Worm (Caenorhabditis elegans) whole organism, L4 larva: ENCODE data around the gene dpff-1.
A peak's percentile ranks its signal among the peaks of the same experiment; 100 is the strongest.

Source experiments
- T20F7.1 ChIP-seq: fragments of 200-800 bp; sonication (Bioruptor generic); optimal IDR thresholded peaks from 2 replicates; lab custom pipeline; 2018; ENCODE audit warnings: mild to moderate bottlenecking, missing genetic modification characterization, missing compliant biosample characterization
- T26A8.4 ChIP-seq: fragments of 200-800 bp; sonication (Bioruptor generic); IDR thresholded peaks from 2 replicates; pipeline ENCODE4 v1.3.6; 2022; ENCODE audit warnings: missing genetic modification characterization, missing compliant biosample characterization
- Y48G9A.11 ChIP-seq: fragments of 200-800 bp; sonication (Bioruptor generic); IDR thresholded peaks from 2 replicates; pipeline ENCODE4 v1.3.6; 2022; ENCODE audit warnings: missing genetic modification reagents, missing genetic modification characterization, missing compliant biosample characterization
- Y5F2A.4 ChIP-seq: fragments of 200-800 bp; sonication (Bioruptor generic); optimal IDR thresholded peaks from 2 replicates; lab custom pipeline; 2018; ENCODE audit warnings: mild to moderate bottlenecking, missing genetic modification characterization, missing compliant biosample characterization
- aha-1 ChIP-seq: fragments of 150-350 bp; peaks from one replicate; lab custom pipeline; 2014; ENCODE audit warnings: missing biosample characterization, missing genetic modification characterization
- arid-1 ChIP-seq: fragments of 200-800 bp; sonication (Bioruptor generic); conservative IDR thresholded peaks from 2 replicates; pipeline ENCODE4 v1.3.6; 2022; ENCODE audit warnings: missing genetic modification reagents, missing genetic modification characterization, missing compliant biosample characterization
- attf-4 ChIP-seq: sonication (generic microtip); optimal IDR thresholded peaks from 3 replicates; lab custom pipeline; 2017; ENCODE audit warnings: missing biosample characterization, missing genetic modification characterization
- ceh-20 ChIP-seq: fragments of 200-800 bp; sonication (Bioruptor generic); IDR thresholded peaks from 2 replicates; pipeline ENCODE4 v1.3.6; 2022; ENCODE audit warnings: missing genetic modification reagents, missing genetic modification characterization, missing compliant biosample characterization
- ceh-28 ChIP-seq: fragments of 150-350 bp; optimal IDR thresholded peaks from 2 replicates; lab custom pipeline; 2014; ENCODE audit warnings: missing biosample characterization, missing genetic modification reagents, missing genetic modification characterization
- ceh-44 ChIP-seq: fragments of 200-800 bp; sonication (Bioruptor generic); IDR thresholded peaks from 2 replicates; pipeline ENCODE4 v1.3.6; 2022; ENCODE audit warnings: missing genetic modification reagents, missing genetic modification characterization, missing compliant biosample characterization
- ceh-82 ChIP-seq: sonication (generic microtip); optimal IDR thresholded peaks from 2 replicates; lab custom pipeline; 2017; ENCODE audit warnings: missing biosample characterization, missing genetic modification characterization
- ctbp-1 ChIP-seq: fragments of 200-800 bp; sonication (Bioruptor generic); IDR thresholded peaks from 2 replicates; pipeline ENCODE4 v1.3.6; 2022; ENCODE audit warnings: missing genetic modification reagents, missing genetic modification characterization, missing compliant biosample characterization
- daf-16 ChIP-seq, 3 experiments: sonication (generic microtip); optimal IDR thresholded peaks; 2 replicates each; lab custom pipeline; 2016 to 2017; ENCODE audit warnings: missing genetic modification characterization in 3 of 3, missing genetic modification reagents in 3 of 3, mild to moderate bottlenecking in 2 of 3, missing compliant biosample characterization in 2 of 3, missing biosample characterization in 1 of 3, moderate library complexity in 1 of 3
- daf-8 ChIP-seq: fragments of 200-800 bp; sonication (Bioruptor generic); IDR thresholded peaks from 2 replicates; pipeline ENCODE4 v1.3.6; 2022; ENCODE audit warnings: missing genetic modification characterization, missing compliant biosample characterization
- egl-43 ChIP-seq: fragments of 200-800 bp; sonication (Bioruptor generic); IDR thresholded peaks from 2 replicates; pipeline ENCODE4 v1.3.6; 2022; ENCODE audit warnings: missing genetic modification reagents, missing genetic modification characterization, missing compliant biosample characterization
- fos-1 ChIP-seq: fragments of 150-350 bp; optimal IDR thresholded peaks from 2 replicates; lab custom pipeline; 2014; ENCODE audit warnings: missing biosample characterization, missing genetic modification characterization
- hlh-30 ChIP-seq: sonication (generic microtip); optimal IDR thresholded peaks from 2 replicates; lab custom pipeline; 2017; ENCODE audit warnings: antibody characterized with exemption, mild to moderate bottlenecking, missing genetic modification characterization, missing compliant biosample characterization; ENCODE audit not compliant: insufficient read depth
- lim-7 ChIP-seq: fragments of 200-800 bp; sonication (Bioruptor generic); IDR thresholded peaks from 2 replicates; pipeline ENCODE4 v1.3.6; 2022; ENCODE audit warnings: missing genetic modification characterization, missing compliant biosample characterization
- lin-29 ChIP-seq: fragments of 200-800 bp; sonication (Bioruptor generic); IDR thresholded peaks from 2 replicates; pipeline ENCODE4 v1.3.6; 2022; ENCODE audit warnings: missing genetic modification reagents, missing genetic modification characterization, missing compliant biosample characterization
- lin-38 ChIP-seq: fragments of 200-800 bp; sonication (Bioruptor generic); IDR thresholded peaks from 2 replicates; pipeline ENCODE4 v1.3.6; 2022; ENCODE audit warnings: missing genetic modification reagents, missing genetic modification characterization, missing compliant biosample characterization
- madf-5 ChIP-seq, 2 experiments: fragments of 200-800 bp; sonication (Bioruptor generic); IDR thresholded peaks; 2 replicates each; pipeline ENCODE4 v1.3.6; 2022; ENCODE audit warnings: missing compliant biosample characterization in 2 of 2, missing genetic modification characterization in 2 of 2
- mdt-29 ChIP-seq: fragments of 200-800 bp; sonication (Bioruptor generic); IDR thresholded peaks from 2 replicates; pipeline ENCODE4 v1.3.6; 2022; ENCODE audit warnings: missing genetic modification reagents, missing genetic modification characterization, missing compliant biosample characterization
- mep-1 ChIP-seq: fragments of 150-350 bp; sonication (generic microtip); optimal IDR thresholded peaks from 3 replicates; lab custom pipeline; 2014; ENCODE audit warnings: missing biosample characterization, missing genetic modification characterization
- mes-2 ChIP-seq: sonication (generic microtip); optimal IDR thresholded peaks from 2 replicates; lab custom pipeline; 2016; ENCODE audit warnings: missing genotype, mild to moderate bottlenecking, missing genetic modification characterization, missing compliant biosample characterization; ENCODE audit not compliant: poor library complexity, severe bottlenecking
- mxl-3 ChIP-seq: fragments of 200-800 bp; sonication (Bioruptor generic); optimal IDR thresholded peaks from 2 replicates; lab custom pipeline; 2018; ENCODE audit warnings: mild to moderate bottlenecking, missing genetic modification characterization, missing compliant biosample characterization
- nhr-10 ChIP-seq: fragments of 150-350 bp; optimal IDR thresholded peaks from 2 replicates; lab custom pipeline; 2014; ENCODE audit warnings: missing biosample characterization, missing genetic modification characterization
- nhr-11 ChIP-seq: fragments of 150-350 bp; optimal IDR thresholded peaks from 2 replicates; lab custom pipeline; 2014; ENCODE audit warnings: missing biosample characterization, missing genetic modification characterization
- nhr-6 ChIP-seq: fragments of 150-350 bp; optimal IDR thresholded peaks from 2 replicates; lab custom pipeline; 2014; ENCODE audit warnings: missing biosample characterization, missing genetic modification characterization
- nhr-76 ChIP-seq: fragments of 150-350 bp; optimal IDR thresholded peaks from 2 replicates; lab custom pipeline; 2014; ENCODE audit warnings: missing biosample characterization, missing genetic modification characterization
- pha-4 ChIP-seq, 2 experiments: fragments of 150-350 bp in 1 of 2; fragments of 200-800 bp in 1 of 2; sonication (Bioruptor generic) in 1 of 2; IDR thresholded peaks in 1 of 2; optimal IDR thresholded peaks in 1 of 2; 2 replicates each; pipeline versions ENCODE4 v1.3.6 to Lab custom; 2014 to 2022; ENCODE audit warnings: missing genetic modification characterization in 2 of 2, missing genetic modification reagents in 2 of 2, missing biosample characterization in 1 of 2, missing compliant biosample characterization in 1 of 2
- pqm-1 ChIP-seq: sonication (generic microtip); optimal IDR thresholded peaks from 2 replicates; lab custom pipeline; 2017; ENCODE audit warnings: missing biosample characterization, missing genetic modification characterization
- saeg-2 ChIP-seq: fragments of 200-800 bp; sonication (Bioruptor generic); IDR thresholded peaks from 2 replicates; pipeline ENCODE4 v1.3.6; 2022; ENCODE audit warnings: missing genetic modification reagents, missing genetic modification characterization, missing compliant biosample characterization
- sdz-12 ChIP-seq: fragments of 200-800 bp; sonication (Bioruptor generic); optimal IDR thresholded peaks from 2 replicates; lab custom pipeline; 2018; ENCODE audit warnings: mild to moderate bottlenecking, missing genetic modification characterization, missing compliant biosample characterization
- skn-1 ChIP-seq: fragments of 150-350 bp; optimal IDR thresholded peaks from 2 replicates; lab custom pipeline; 2014; ENCODE audit warnings: missing biosample characterization, missing genetic modification characterization
- snpc-4 ChIP-seq: fragments of 150-350 bp; optimal IDR thresholded peaks from 2 replicates; lab custom pipeline; 2014; ENCODE audit warnings: missing biosample characterization, missing genetic modification characterization
- spr-1 ChIP-seq: sonication (generic microtip); optimal IDR thresholded peaks from 2 replicates; lab custom pipeline; 2016; ENCODE audit warnings: mild to moderate bottlenecking, missing genetic modification characterization, missing compliant biosample characterization
- unc-130 ChIP-seq: sonication (generic microtip); optimal IDR thresholded peaks from 2 replicates; lab custom pipeline; 2016; ENCODE audit warnings: missing genetic modification reagents, missing genetic modification characterization, missing compliant biosample characterization
- unc-39 ChIP-seq: sonication (generic microtip); optimal IDR thresholded peaks from 2 replicates; lab custom pipeline; 2017; ENCODE audit warnings: missing biosample characterization, missing genetic modification characterization
- unc-62 ChIP-seq, 3 experiments: fragments of 150-350 bp in 1 of 3; sonication (generic microtip); optimal IDR thresholded peaks in 2 of 3; peaks in 1 of 3; 1 replicate in 1 of 3; 2 replicates in 2 of 3; lab custom pipeline; 2014 to 2017; ENCODE audit warnings: missing biosample characterization in 3 of 3, missing genetic modification characterization in 3 of 3, missing genetic modification reagents in 3 of 3, missing genotype in 1 of 3
- zfp-2 ChIP-seq: sonication (generic microtip); optimal IDR thresholded peaks from 2 replicates; lab custom pipeline; 2016; ENCODE audit warnings: mild to moderate bottlenecking, missing genetic modification characterization, missing compliant biosample characterization
- zip-11 ChIP-seq: fragments of 200-800 bp; sonication (Bioruptor generic); IDR thresholded peaks from 2 replicates; pipeline ENCODE4 v1.3.6; 2022; ENCODE audit warnings: missing genetic modification characterization, missing compliant biosample characterization
- ztf-11 ChIP-seq: fragments of 150-350 bp; optimal IDR thresholded peaks from 2 replicates; lab custom pipeline; 2014; ENCODE audit warnings: missing biosample characterization, missing genetic modification characterization
- ztf-7 ChIP-seq: fragments of 150-350 bp; optimal IDR thresholded peaks from 2 replicates; lab custom pipeline; 2014; ENCODE audit warnings: missing biosample characterization, missing genetic modification characterization

dpff-1 gene

DNA sequence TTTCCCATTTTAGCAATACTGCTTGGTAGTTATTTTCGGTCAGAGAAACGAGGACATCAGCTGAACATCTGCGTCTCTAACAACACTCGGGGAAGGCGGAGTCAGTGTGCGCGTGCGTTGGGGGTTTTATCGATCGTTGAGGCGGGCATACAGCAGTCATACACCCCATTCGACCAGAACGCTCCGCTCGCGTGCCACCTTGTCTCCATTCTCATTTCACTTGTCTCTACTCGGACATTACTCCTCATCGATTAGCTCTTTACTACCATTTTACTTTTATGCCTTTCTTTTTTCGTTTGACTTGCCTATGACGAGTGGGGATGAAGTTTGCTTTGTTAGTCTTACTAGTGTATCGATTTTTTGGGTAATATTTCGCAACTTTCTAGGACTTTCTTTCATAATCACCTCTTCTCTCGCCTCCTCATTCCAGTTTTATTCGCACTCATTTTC, 34.4 kb upstream of the dpff-1 start (continued):
- TF ChIP-seq daf-8 (GFP tag; lab: Robert Waterston, UW) (no peak), skn-1 (tag; lab: Kevin White, UChicago) (no peak), nhr-76 (tag; lab: Kevin White, UChicago) (no peak), fos-1 (tag; lab: Kevin White, UChicago) (no peak), unc-130 (GFP tag; lab: Kevin White, UChicago) (no peak)

DNA sequence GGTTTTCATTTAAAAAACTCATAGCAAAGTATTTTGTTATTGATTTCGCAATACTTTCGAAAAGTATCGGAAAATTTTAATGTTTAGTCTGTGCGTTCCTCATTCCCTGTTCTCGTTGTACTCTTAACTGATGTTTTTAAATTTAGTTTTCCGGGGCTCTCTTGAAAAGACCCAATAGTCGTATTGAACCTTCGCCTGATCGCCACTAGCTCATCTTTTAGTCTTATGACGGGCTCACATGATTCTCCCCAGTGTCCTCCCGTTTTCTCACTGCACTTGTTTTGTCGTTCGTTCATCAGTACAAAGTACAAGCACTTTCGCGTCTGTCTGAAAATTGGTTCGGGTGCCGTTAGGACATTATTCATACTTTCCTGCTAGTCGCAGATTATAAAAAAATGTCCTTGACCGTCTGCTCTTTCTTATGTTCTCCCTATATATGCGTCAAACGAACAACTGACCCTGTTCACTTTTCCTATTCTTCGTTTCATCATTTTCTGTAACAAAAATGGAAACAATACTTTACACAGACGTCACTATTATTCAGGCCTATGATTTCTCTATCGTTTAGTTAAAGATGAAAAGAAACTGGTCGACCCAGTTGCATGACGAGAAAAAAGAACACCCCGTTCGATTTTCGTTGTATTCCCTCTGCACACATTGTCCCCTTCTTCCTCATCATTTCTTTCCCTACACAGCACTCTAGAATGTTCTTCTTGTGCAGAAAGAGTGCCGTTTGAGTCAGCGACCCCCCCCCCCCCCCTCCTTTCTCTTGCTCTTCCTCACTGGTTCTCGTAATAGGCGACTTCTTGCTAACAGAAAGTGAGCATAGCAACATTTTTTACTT, 33.5 kb upstream of the dpff-1 start, which contains the start of gene ubq-1:
Gene ubq-1 (plus strand): TSS at position 802 of the 844 bp plus-strand sequence.
- TF ChIP-seq unc-62 (GFP tag; optimal IDR thresholded peaks at IDR 0.05 in 1 of 2; lab: Kevin White, UChicago) = peak in 1 of 2 experiments; percentile 96
- TF ChIP-seq unc-62 (tag; optimal IDR thresholded peaks at IDR 0.05; lab: Kevin White, UChicago) = no peak
- TF ChIP-seq ceh-28 (tag; lab: Kevin White, UChicago) = no peak
- peak; percentile 48 for TF ChIP-seq aha-1 (tag; lab: Kevin White, UChicago)
- peak; percentile 12 for TF ChIP-seq T20F7.1 (GFP tag; lab: Kevin White, UChicago)
- TF ChIP-seq egl-43 (GFP tag; lab: Robert Waterston, UW) = peak; percentile 37; the same call in 1 of the 2 replicates
- 0 out of 4 replicates have a peak, but pooled peaks of 1 of the 2 experiments have one; percentile 61 for TF ChIP-seq madf-5 (GFP tag; IDR thresholded peaks at IDR 0.05; lab: Robert Waterston, UW)
- peak; percentile 51 for TF ChIP-seq ctbp-1 (GFP tag; lab: Robert Waterston, UW)
- TF ChIP-seq daf-16 (GFP tag; optimal IDR thresholded peaks at IDR 0.05; lab: Kevin White, UChicago) = no peak
- peak; percentile 0 for TF ChIP-seq daf-16 (tag; optimal IDR thresholded peaks at IDR 0.05; lab: Kevin White, UChicago)
- peak; percentile 12 for TF ChIP-seq ztf-7 (tag; lab: Kevin White, UChicago)
- TF ChIP-seq hlh-30 (tag; lab: Kevin White, UChicago) = peak; percentile 92
- 0 out of 2 replicates have a peak, but pooled peaks have one; percentile 42 for TF ChIP-seq lim-7 (GFP tag; lab: Robert Waterston, UW)
- TF ChIP-seq lin-38 (GFP tag; lab: Robert Waterston, UW) = no peak
- TF ChIP-seq T26A8.4 (GFP tag; lab: Robert Waterston, UW) = peak; percentile 25
- peak; percentile 27; the same call in 1 of the 2 replicates for TF ChIP-seq pha-4 (GFP tag; IDR thresholded peaks at IDR 0.05; lab: Robert Waterston, UW)
- no peak for TF ChIP-seq pha-4 (tag; optimal IDR thresholded peaks at IDR 0.05; lab: Kevin White, UChicago)
- peak; percentile 19 for TF ChIP-seq mep-1
- peak; percentile 50; the same call in 1 of the 2 replicates for TF ChIP-seq lin-29
- no peak for TF ChIP-seq zip-11
- TF ChIP-seq arid-1 (GFP tag; lab: Robert Waterston, UW) = 0 out of 2 replicates have a peak, but pooled peaks have one; percentile 3
- 0 out of 2 replicates have a peak, but pooled peaks have one; percentile 1 for TF ChIP-seq ceh-44 (GFP tag; lab: Robert Waterston, UW)
- TF ChIP-seq Y48G9A.11 (GFP tag; lab: Robert Waterston, UW) = no peak
- peak; percentile 10 for TF ChIP-seq mes-2 (tag; lab: Kevin White, UChicago)
- TF ChIP-seq mdt-29 = no peak

DNA sequence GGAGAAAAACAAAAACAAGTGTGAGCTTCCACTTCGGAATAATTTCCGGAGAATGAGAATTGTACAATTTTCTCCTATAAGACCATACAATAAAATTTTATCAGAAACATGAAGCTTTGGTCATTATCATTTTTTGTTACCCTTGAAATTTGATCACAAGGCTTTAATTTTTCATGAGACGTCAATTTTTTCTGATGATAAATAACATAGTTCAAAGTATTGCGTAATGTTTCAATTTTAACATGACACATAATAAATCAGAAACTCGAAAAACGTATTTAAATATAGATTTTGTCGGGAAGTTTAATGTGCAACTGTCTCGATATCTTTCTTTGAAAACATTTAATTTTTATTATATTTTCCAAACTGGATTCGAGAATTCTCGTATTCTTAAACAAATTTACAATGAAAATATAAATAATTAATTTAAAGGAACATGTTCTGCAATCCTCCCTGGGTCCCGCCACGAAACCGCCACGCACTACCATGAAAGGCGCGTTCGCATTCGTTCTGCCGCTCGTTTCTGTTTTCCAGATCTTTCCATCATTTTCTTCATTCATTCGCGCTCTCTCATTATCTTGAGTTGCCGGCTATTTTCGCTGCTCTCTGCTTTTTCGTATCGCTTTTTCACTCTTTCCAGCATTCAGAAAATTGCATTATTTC, 32.8 kb upstream of the dpff-1 start:
- TF ChIP-seq attf-4 (no peak), T20F7.1 (GFP tag; lab: Kevin White, UChicago) (peak; percentile 23), mdt-29 (no peak), saeg-2 (GFP tag; lab: Robert Waterston, UW) (no peak), mxl-3 (GFP tag; lab: Kevin White, UChicago) (no peak), ceh-20 (GFP tag; lab: Robert Waterston, UW) (peak; percentile 58), nhr-6 (no peak), arid-1 (GFP tag; lab: Robert Waterston, UW) (no peak), Y5F2A.4 (no peak), sdz-12 (no peak), ceh-82 (tag; lab: Kevin White, UChicago) (no peak), nhr-11 (tag; lab: Kevin White, UChicago) (no peak), nhr-10 (tag; lab: Kevin White, UChicago) (no peak), unc-39 (no peak), ztf-11 (tag; lab: Kevin White, UChicago) (no peak), pqm-1 (tag; lab: Kevin White, UChicago) (peak; percentile 23), zfp-2 (tag; lab: Kevin White, UChicago) (no peak), spr-1 (tag; lab: Kevin White, UChicago) (no peak), mes-2 (tag; lab: Kevin White, UChicago) (peak; percentile 27), snpc-4 (tag; lab: Kevin White, UChicago) (no peak), lin-29 (no peak)
